Fruit fly (Drosophila melanogaster): Measurements from ENCODE around the gene Gycbeta100B.

Gene Gycbeta100B

dm6 chr3R:31134056-31134455, at the start of gene Gycbeta100B:
Gycbeta100B (plus strand) TSS chr3R:31134392.
- no peak for TF ChIP-seq CG8478 (optimal IDR thresholded peaks at IDR 0.05)
- no peak for TF ChIP-seq usp (GFP tag; optimal IDR thresholded peaks at IDR 0.05)
- no peak for TF ChIP-seq psq (optimal IDR thresholded peaks at IDR 0.05)
- TF ChIP-seq EcR (GFP tag; optimal IDR thresholded peaks at IDR 0.05): no peak
- TF ChIP-seq Dll (optimal IDR thresholded peaks at IDR 0.05): no peak
- TF ChIP-seq pan (optimal IDR thresholded peaks at IDR 0.05): no peak

- no peak for TF ChIP-seq usp (GFP tag; optimal IDR thresholded peaks at IDR 0.05)
- no peak for TF ChIP-seq EcR (GFP tag; optimal IDR thresholded peaks at IDR 0.05)
- TF ChIP-seq CG8478 (optimal IDR thresholded peaks at IDR 0.05): no peak
- no peak for TF ChIP-seq pan (optimal IDR thresholded peaks at IDR 0.05)
- TF ChIP-seq Dll (optimal IDR thresholded peaks at IDR 0.05): no peak
- no peak for TF ChIP-seq psq (optimal IDR thresholded peaks at IDR 0.05)
Observed at dm6 chr3R:31086394-31086793, 47.8 kb upstream of the Gycbeta100B start.

- TF ChIP-seq usp (GFP tag; optimal IDR thresholded peaks at IDR 0.05) (no peak), CG8478 (optimal IDR thresholded peaks at IDR 0.05) (no peak), Dll (optimal IDR thresholded peaks at IDR 0.05) (no peak), psq (optimal IDR thresholded peaks at IDR 0.05) (no peak), EcR (GFP tag; optimal IDR thresholded peaks at IDR 0.05) (no peak), pan (optimal IDR thresholded peaks at IDR 0.05) (no peak)
Observed at dm6 chr3R:31089985-31090384, 44.2 kb upstream of the Gycbeta100B start.

DNA sequence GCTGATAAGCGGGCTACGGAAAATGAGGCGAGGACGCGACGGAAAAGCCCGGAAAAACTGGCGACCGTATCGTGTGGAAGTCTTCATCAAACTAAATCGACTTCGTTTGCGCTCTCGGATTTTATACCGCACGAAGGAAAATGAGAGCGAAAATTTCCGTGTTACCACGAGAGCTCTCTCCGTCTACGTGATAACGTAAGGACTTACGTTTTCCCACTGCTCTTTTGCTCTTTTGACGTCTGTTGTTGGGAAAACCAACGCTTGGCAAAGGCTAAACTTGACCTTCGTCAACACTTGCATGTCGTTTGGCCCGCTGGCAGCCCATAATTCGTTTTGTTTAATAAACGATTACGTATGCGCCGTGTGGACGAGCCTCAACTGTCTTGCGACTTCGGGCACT, 37.0 kb upstream of the Gycbeta100B start, which contains the start of gene CG11317:
Gene CG11317, minus strand, starts transcription at position 101 of the 400 bp plus-strand sequence.
- TF ChIP-seq pan (optimal IDR thresholded peaks at IDR 0.05) (no peak), psq (optimal IDR thresholded peaks at IDR 0.05) (no peak), Dll (optimal IDR thresholded peaks at IDR 0.05) (no peak), usp (GFP tag; optimal IDR thresholded peaks at IDR 0.05) (no peak), CG8478 (optimal IDR thresholded peaks at IDR 0.05) (no peak), EcR (GFP tag; optimal IDR thresholded peaks at IDR 0.05) (no peak)

dm6 chr3R:31101069-31101468, 33.1 kb upstream of the Gycbeta100B start, which contains the start of gene CG15553:
CG15553 (minus strand) TSS chr3R:31101169.
- no peak for TF ChIP-seq EcR (GFP tag; optimal IDR thresholded peaks at IDR 0.05)
- TF ChIP-seq psq (optimal IDR thresholded peaks at IDR 0.05): no peak
- no peak for TF ChIP-seq usp (GFP tag; optimal IDR thresholded peaks at IDR 0.05)
- TF ChIP-seq pan (optimal IDR thresholded peaks at IDR 0.05): no peak
- no peak for TF ChIP-seq Dll (optimal IDR thresholded peaks at IDR 0.05)
- TF ChIP-seq CG8478 (optimal IDR thresholded peaks at IDR 0.05): no peak

DNA sequence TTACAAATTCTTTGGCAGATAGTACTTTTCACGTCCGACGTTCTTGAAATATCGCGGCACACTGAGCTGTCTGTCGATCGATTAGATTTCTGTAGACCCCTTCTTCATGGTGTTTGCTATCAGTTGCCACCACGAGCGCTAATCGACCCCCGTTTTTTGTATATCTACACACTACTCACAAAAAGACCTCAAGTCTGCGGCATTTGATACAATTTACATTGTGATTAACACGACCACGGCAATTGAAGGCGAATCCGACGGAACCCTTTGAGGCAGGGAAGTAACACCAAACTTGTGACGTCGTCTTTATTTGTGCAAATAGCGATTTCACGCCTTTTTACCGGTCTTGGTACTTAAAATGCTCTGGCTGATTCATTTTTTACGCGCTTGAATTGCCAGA, 25.1 kb upstream of the Gycbeta100B start, which contains the start of gene Mayo:
Gene Mayo, minus strand, starts transcription at position 66 of the 400 bp plus-strand sequence.
- TF ChIP-seq Dll (optimal IDR thresholded peaks at IDR 0.05): no peak
- TF ChIP-seq pan (optimal IDR thresholded peaks at IDR 0.05): no peak
- TF ChIP-seq usp (GFP tag; optimal IDR thresholded peaks at IDR 0.05): no peak
- TF ChIP-seq psq (optimal IDR thresholded peaks at IDR 0.05): no peak
- no peak for TF ChIP-seq CG8478 (optimal IDR thresholded peaks at IDR 0.05)
- TF ChIP-seq EcR (GFP tag; optimal IDR thresholded peaks at IDR 0.05): no peak

DNA sequence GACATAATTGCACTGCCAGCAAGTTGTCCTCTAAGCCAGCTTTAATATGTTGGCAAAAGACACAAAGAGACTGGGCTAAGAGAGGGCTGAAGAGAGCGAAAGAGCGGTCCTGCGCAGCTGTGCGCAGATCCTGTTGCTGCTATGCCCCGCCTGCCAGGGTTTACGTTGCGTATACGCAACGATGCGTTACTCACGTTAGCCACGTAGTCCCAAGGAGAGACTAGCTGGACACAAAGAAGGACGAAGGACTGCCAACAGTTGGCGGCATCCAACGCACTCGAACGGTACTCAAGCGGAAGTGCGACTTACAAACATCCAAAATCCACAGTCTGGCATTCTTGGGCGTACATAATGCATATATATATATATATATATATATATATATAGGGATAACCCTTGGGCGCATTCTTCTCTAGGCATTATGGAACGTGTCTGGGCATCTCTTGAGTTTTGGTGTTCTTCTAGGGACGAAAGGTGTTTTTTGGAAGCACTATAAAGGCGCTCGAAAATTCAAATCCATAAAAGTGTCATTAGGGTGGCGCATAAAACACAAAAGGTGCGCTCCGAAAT, 14.3 kb upstream of the Gycbeta100B start:
- TF ChIP-seq pan (optimal IDR thresholded peaks at IDR 0.05) (no peak), Dll (optimal IDR thresholded peaks at IDR 0.05) (no peak), CG8478 (optimal IDR thresholded peaks at IDR 0.05) (no peak), psq (optimal IDR thresholded peaks at IDR 0.05) (no peak), EcR (GFP tag; optimal IDR thresholded peaks at IDR 0.05) (no peak), usp (GFP tag; optimal IDR thresholded peaks at IDR 0.05) (no peak)

- TF ChIP-seq Dll (optimal IDR thresholded peaks at IDR 0.05): no peak
- no peak for TF ChIP-seq pan (optimal IDR thresholded peaks at IDR 0.05)
- no peak for TF ChIP-seq usp (GFP tag; optimal IDR thresholded peaks at IDR 0.05)
- no peak for TF ChIP-seq EcR (GFP tag; optimal IDR thresholded peaks at IDR 0.05)
- TF ChIP-seq CG8478 (optimal IDR thresholded peaks at IDR 0.05): no peak
- no peak for TF ChIP-seq psq (optimal IDR thresholded peaks at IDR 0.05)
Observed at dm6 chr3R:31123315-31123714, 10.9 kb upstream of the Gycbeta100B start, which contains the start of gene Prosalpha3T. Prosalpha3T (minus strand) TSS chr3R:31123415.

dm6 chr3R:31125746-31126199, 8.4 kb upstream of the Gycbeta100B start, which contains the start of gene CG15554:
CG15554 (plus strand) TSS chr3R:31126149.
- TF ChIP-seq Dll (optimal IDR thresholded peaks at IDR 0.05) (no peak), psq (optimal IDR thresholded peaks at IDR 0.05) (no peak), pan (optimal IDR thresholded peaks at IDR 0.05) (no peak), EcR (GFP tag; optimal IDR thresholded peaks at IDR 0.05) (no peak), CG8478 (optimal IDR thresholded peaks at IDR 0.05) (no peak), usp (GFP tag; optimal IDR thresholded peaks at IDR 0.05) (no peak)

- TF ChIP-seq Dll (optimal IDR thresholded peaks at IDR 0.05): no peak
Observed at dm6 chr3R:31127357-31127775, 6.8 kb upstream of the Gycbeta100B start.

- TF ChIP-seq CG8478 (optimal IDR thresholded peaks at IDR 0.05): no peak
- TF ChIP-seq psq (optimal IDR thresholded peaks at IDR 0.05): no peak
- TF ChIP-seq pan (optimal IDR thresholded peaks at IDR 0.05): no peak
- TF ChIP-seq usp (GFP tag; optimal IDR thresholded peaks at IDR 0.05): no peak
- no peak for TF ChIP-seq Dll (optimal IDR thresholded peaks at IDR 0.05)
- no peak for TF ChIP-seq EcR (GFP tag; optimal IDR thresholded peaks at IDR 0.05)
Observed at dm6 chr3R:31130566-31130965, 3.6 kb upstream of the Gycbeta100B start, which contains the start of gene Ktch. Ktch (minus strand) TSS chr3R:31130666.

- TF ChIP-seq psq (optimal IDR thresholded peaks at IDR 0.05): no peak
- no peak for TF ChIP-seq CG8478 (optimal IDR thresholded peaks at IDR 0.05)
- no peak for TF ChIP-seq EcR (GFP tag; optimal IDR thresholded peaks at IDR 0.05)
- TF ChIP-seq Dll (optimal IDR thresholded peaks at IDR 0.05): no peak
- no peak for TF ChIP-seq usp (GFP tag; optimal IDR thresholded peaks at IDR 0.05)
- TF ChIP-seq pan (optimal IDR thresholded peaks at IDR 0.05): no peak
Observed at dm6 chr3R:31141691-31142090, 7.5 kb downstream of the Gycbeta100B start.

All from whole organism.